Worm (Caenorhabditis elegans) whole organism, young adult: ENCODE data around the gene C36H8.1.

Experiments
- B0019.2 ChIP-seq: fragments of 200-800 bp; sonication (Bioruptor generic); conservative IDR thresholded peaks from 2 replicates; pipeline ENCODE4 v1.3.6; 2022; ENCODE audit warnings: missing genetic modification reagents, missing genetic modification characterization, missing compliant biosample characterization
- B0035.1 ChIP-seq: sonication (generic microtip); optimal IDR thresholded peaks from 2 replicates; lab custom pipeline; 2016; ENCODE audit warnings: missing genetic modification characterization, mild to moderate bottlenecking, missing compliant biosample characterization, missing genotype, missing genetic modification reagents
- B0261.1 ChIP-seq: sonication (generic microtip); optimal IDR thresholded peaks from 2 replicates; lab custom pipeline; 2016; ENCODE audit warnings: mild to moderate bottlenecking, missing genetic modification characterization, moderate library complexity, missing compliant biosample characterization
- B0336.3 ChIP-seq: fragments of 200-800 bp; sonication (Bioruptor generic); IDR thresholded peaks from 2 replicates; pipeline ENCODE4 v1.3.6; 2022; ENCODE audit warnings: missing genetic modification characterization, missing compliant biosample characterization
- C17E4.6 ChIP-seq: fragments of 200-800 bp; sonication (Bioruptor generic); IDR thresholded peaks from 2 replicates; pipeline ENCODE4 v1.3.6; 2022; ENCODE audit warnings: missing genetic modification reagents, missing genetic modification characterization, missing compliant biosample characterization
- D2030.7 ChIP-seq: fragments of 200-800 bp; sonication (Bioruptor generic); IDR thresholded peaks from 2 replicates; pipeline ENCODE4 v1.3.6; 2022; ENCODE audit warnings: missing genetic modification reagents, missing genetic modification characterization, missing compliant biosample characterization
- F10E7.11 ChIP-seq: sonication (generic microtip); optimal IDR thresholded peaks from 2 replicates; lab custom pipeline; 2017; ENCODE audit warnings: mild to moderate bottlenecking, missing genetic modification characterization, moderate library complexity, missing compliant biosample characterization
- F37B4.10 ChIP-seq: fragments of 200-800 bp; sonication (Bioruptor generic); IDR thresholded peaks from 2 replicates; pipeline ENCODE4 v1.3.6; 2022; ENCODE audit warnings: missing genetic modification characterization, missing compliant biosample characterization
- T07F8.4 ChIP-seq: sonication (generic microtip); optimal IDR thresholded peaks from 2 replicates; lab custom pipeline; 2016; ENCODE audit warnings: mild to moderate bottlenecking, missing genetic modification characterization, moderate library complexity, missing compliant biosample characterization
- Y53F4B.3 ChIP-seq: fragments of 200-800 bp; sonication (Bioruptor generic); IDR thresholded peaks from 2 replicates; pipeline ENCODE4 v1.3.6; 2022; ENCODE audit warnings: missing genetic modification reagents, missing genetic modification characterization, missing compliant biosample characterization
- ZK185.1 ChIP-seq: sonication (generic microtip); optimal IDR thresholded peaks from 2 replicates; lab custom pipeline; 2016; ENCODE audit warnings: mild to moderate bottlenecking, missing genetic modification characterization, missing compliant biosample characterization; ENCODE audit not compliant: poor library complexity, severe bottlenecking
- ama-1 ChIP-seq, 3 experiments: fragments of 150-350 bp in 1 of 3; sonication (generic microtip) in 2 of 3; optimal IDR thresholded peaks; 2 replicates each; lab custom pipeline; 2014 to 2018; ENCODE audit warnings: missing biosample characterization in 2 of 3, missing genetic modification characterization in 2 of 3, missing genetic modification reagents in 2 of 3
- atf-7 ChIP-seq: sonication (generic microtip); optimal IDR thresholded peaks from 2 replicates; lab custom pipeline; 2017; ENCODE audit warnings: mild to moderate bottlenecking, missing genetic modification characterization, missing compliant biosample characterization
- ccch-3 ChIP-seq: fragments of 200-800 bp; sonication (Bioruptor generic); optimal IDR thresholded peaks from 2 replicates; lab custom pipeline; 2018; ENCODE audit warnings: mild to moderate bottlenecking, missing genetic modification characterization, missing compliant biosample characterization
- ceh-79 ChIP-seq: sonication (generic microtip); optimal IDR thresholded peaks from 2 replicates; lab custom pipeline; 2017; ENCODE audit warnings: mild to moderate bottlenecking, missing genetic modification characterization, missing compliant biosample characterization
- dpl-1 ChIP-seq: fragments of 150-350 bp; optimal IDR thresholded peaks from 2 replicates; lab custom pipeline; 2014; ENCODE audit warnings: missing biosample characterization, missing genetic modification reagents, missing genetic modification characterization
- egl-18 ChIP-seq: fragments of 200-800 bp; sonication (Bioruptor generic); IDR thresholded peaks from 2 replicates; pipeline ENCODE4 v1.3.6; 2022; ENCODE audit warnings: missing genetic modification reagents, missing genetic modification characterization, missing compliant biosample characterization
- ekl-4 ChIP-seq: fragments of 200-800 bp; sonication (Bioruptor generic); IDR thresholded peaks from 2 replicates; pipeline ENCODE4 v1.3.6; 2022; ENCODE audit warnings: missing genetic modification reagents, missing genetic modification characterization, missing compliant biosample characterization
- fkh-3 ChIP-seq: sonication (generic microtip); optimal IDR thresholded peaks from 2 replicates; lab custom pipeline; 2016; ENCODE audit warnings: mild to moderate bottlenecking, missing genetic modification characterization, missing compliant biosample characterization
- hlh-12 ChIP-seq: sonication (generic microtip); optimal IDR thresholded peaks from 2 replicates; lab custom pipeline; 2016; ENCODE audit warnings: missing genetic modification characterization, missing compliant biosample characterization
- hmg-1.2 ChIP-seq: fragments of 200-800 bp; sonication (Bioruptor generic); IDR thresholded peaks from 2 replicates; pipeline ENCODE4 v1.3.6; 2022; ENCODE audit warnings: missing genetic modification reagents, missing genetic modification characterization, missing compliant biosample characterization
- hmg-20 ChIP-seq: fragments of 200-800 bp; sonication (Bioruptor generic); IDR thresholded peaks from 2 replicates; pipeline ENCODE4 v1.3.6; 2022; ENCODE audit warnings: missing genetic modification reagents, missing genetic modification characterization, missing compliant biosample characterization
- let-526 ChIP-seq: fragments of 200-800 bp; sonication (Bioruptor generic); IDR thresholded peaks from 2 replicates; pipeline ENCODE4 v1.3.6; 2022; ENCODE audit warnings: missing genetic modification reagents, missing genetic modification characterization, missing compliant biosample characterization
- let-607 ChIP-seq, 2 experiments: fragments of 200-800 bp in 1 of 2; sonication (Bioruptor generic) in 1 of 2; sonication (generic microtip) in 1 of 2; optimal IDR thresholded peaks; 2 replicates each; lab custom pipeline; 2016 to 2018; ENCODE audit warnings: mild to moderate bottlenecking in 2 of 2, missing compliant biosample characterization in 2 of 2, missing genetic modification characterization in 2 of 2, moderate library complexity in 2 of 2, missing genotype in 1 of 2
- lin-26 ChIP-seq: fragments of 200-800 bp; sonication (Bioruptor generic); IDR thresholded peaks from 2 replicates; pipeline ENCODE4 v1.3.6; 2022; ENCODE audit warnings: missing genetic modification reagents, missing genetic modification characterization, missing compliant biosample characterization
- lin-40 ChIP-seq: sonication (generic microtip); optimal IDR thresholded peaks from 2 replicates; lab custom pipeline; 2016; ENCODE audit warnings: missing genetic modification characterization, mild to moderate bottlenecking, missing compliant biosample characterization, missing genotype, missing genetic modification reagents
- lir-1 ChIP-seq: fragments of 200-800 bp; sonication (Bioruptor generic); conservative IDR thresholded peaks from 2 replicates; pipeline ENCODE4 v1.3.6; 2022; ENCODE audit warnings: missing genetic modification reagents, missing genetic modification characterization, missing compliant biosample characterization
- madf-3 ChIP-seq: fragments of 200-800 bp; sonication (Bioruptor generic); IDR thresholded peaks from 2 replicates; pipeline ENCODE4 v1.3.6; 2022; ENCODE audit warnings: missing genetic modification reagents, missing genetic modification characterization, missing compliant biosample characterization
- nfyb-1 ChIP-seq: fragments of 200-800 bp; sonication (Bioruptor generic); IDR thresholded peaks from 2 replicates; pipeline ENCODE4 v1.3.6; 2022; ENCODE audit warnings: missing genetic modification reagents, missing genetic modification characterization, missing compliant biosample characterization
- nhr-120 ChIP-seq: fragments of 200-800 bp; sonication (Bioruptor generic); IDR thresholded peaks from 2 replicates; pipeline ENCODE4 v1.3.6; 2022; ENCODE audit warnings: missing genetic modification characterization, missing compliant biosample characterization
- nhr-179 ChIP-seq: sonication (generic microtip); optimal IDR thresholded peaks from 2 replicates; lab custom pipeline; 2016; ENCODE audit warnings: mild to moderate bottlenecking, missing genetic modification characterization, missing compliant biosample characterization
- rcor-1 ChIP-seq: fragments of 200-800 bp; sonication (Bioruptor generic); IDR thresholded peaks from 2 replicates; pipeline ENCODE4 v1.3.6; 2022; ENCODE audit warnings: missing genetic modification reagents, missing genetic modification characterization, missing compliant biosample characterization
- snpc-4 ChIP-seq, 5 experiments: fragments of 150-350 bp in 1 of 5; sonication (generic microtip) in 4 of 5; optimal IDR thresholded peaks; 2 replicates each; lab custom pipeline; 2014 to 2018; ENCODE audit warnings: missing genetic modification characterization in 5 of 5, missing biosample characterization in 3 of 5, antibody characterized with exemption in 2 of 5, mild to moderate bottlenecking in 2 of 5, missing compliant biosample characterization in 2 of 5, missing genotype in 2 of 5, moderate library complexity in 2 of 5, missing genetic modification reagents in 1 of 5
- sptf-2 ChIP-seq: fragments of 200-800 bp; sonication (Bioruptor generic); optimal IDR thresholded peaks from 2 replicates; lab custom pipeline; 2018; ENCODE audit warnings: mild to moderate bottlenecking, missing genetic modification characterization, missing compliant biosample characterization
- tbx-9 ChIP-seq: sonication (generic microtip); optimal IDR thresholded peaks from 2 replicates; lab custom pipeline; 2016; ENCODE audit warnings: borderline replicate concordance, missing genetic modification characterization, inconsistent platforms, missing compliant biosample characterization
- ztf-25 ChIP-seq: fragments of 200-800 bp; sonication (Bioruptor generic); IDR thresholded peaks from 2 replicates; pipeline ENCODE4 v1.3.6; 2022; ENCODE audit warnings: missing genetic modification reagents, missing genetic modification characterization, missing compliant biosample characterization
- ztf-26 ChIP-seq: sonication (generic microtip); optimal IDR thresholded peaks from 2 replicates; lab custom pipeline; 2017; ENCODE audit warnings: missing genetic modification characterization, missing compliant biosample characterization
- ztf-28 ChIP-seq: fragments of 200-800 bp; sonication (Bioruptor generic); IDR thresholded peaks from 2 replicates; pipeline ENCODE4 v1.3.6; 2022; ENCODE audit warnings: missing genetic modification reagents, missing genetic modification characterization, missing compliant biosample characterization

The C36H8.1 gene

ce11 chrIV:12755641-12756040 lies 11.0 kb upstream of the C36H8.1 start:
- TF ChIP-seq C17E4.6 (GFP tag; lab: Robert Waterston, UW) (no peak), B0035.1 (tag; lab: Kevin White, UChicago) (no peak), ccch-3 (no peak), tbx-9 (tag; lab: Kevin White, UChicago) (no peak), lir-1 (GFP tag; lab: Robert Waterston, UW) (no peak), rcor-1 (GFP tag; lab: Robert Waterston, UW) (no peak), let-607 (tag; optimal IDR thresholded peaks at IDR 0.05; lab: Kevin White, UChicago) (no peak), ztf-25 (GFP tag; lab: Robert Waterston, UW) (no peak), dpl-1 (GFP tag; lab: Kevin White, UChicago) (no peak), ceh-79 (tag; lab: Kevin White, UChicago) (no peak), nhr-120 (GFP tag; lab: Robert Waterston, UW) (no peak), ZK185.1 (tag; lab: Kevin White, UChicago) (no peak), let-526 (GFP tag; lab: Robert Waterston, UW) (no peak), D2030.7 (GFP tag; lab: Robert Waterston, UW) (no peak), ztf-28 (GFP tag; lab: Robert Waterston, UW) (no peak), B0261.1 (no peak), lin-26 (GFP tag; lab: Robert Waterston, UW) (no peak), hmg-20 (GFP tag; lab: Robert Waterston, UW) (no peak), nhr-179 (tag; lab: Kevin White, UChicago) (no peak)

DNA sequence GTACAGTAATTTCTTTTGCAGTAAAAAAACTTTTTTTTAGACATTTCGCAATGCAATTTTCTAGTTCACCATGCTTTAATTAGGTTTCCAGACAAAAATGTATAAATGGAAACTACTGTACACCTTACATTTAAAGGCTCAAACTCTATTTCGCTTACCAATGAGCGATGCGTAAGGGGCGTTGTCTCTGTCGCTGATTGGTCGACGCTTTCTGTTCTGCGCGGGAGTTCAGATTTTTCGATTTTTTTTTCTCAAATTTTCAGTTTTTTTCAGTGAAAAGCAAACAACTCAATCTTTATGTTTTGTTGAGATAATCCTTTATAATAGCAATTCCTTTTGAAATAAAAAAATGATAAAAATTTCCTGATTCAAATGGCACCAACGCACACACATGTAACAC lies 9.6 kb upstream of the C36H8.1 start:
- TF ChIP-seq B0336.3, result no peak
- TF ChIP-seq lin-40 (tag; lab: Kevin White, UChicago), result no peak
- TF ChIP-seq egl-18, result no peak
- TF ChIP-seq ztf-28 (GFP tag; lab: Robert Waterston, UW), result no peak
- no peak for TF ChIP-seq F37B4.10 (GFP tag; lab: Robert Waterston, UW)
- no peak for TF ChIP-seq Y53F4B.3 (GFP tag; lab: Robert Waterston, UW)
- TF ChIP-seq ztf-26 (tag; lab: Kevin White, UChicago), result no peak
- TF ChIP-seq ama-1 (optimal IDR thresholded peaks at IDR 0.05; lab: Kevin White, UChicago), result no peak
- peak in 1 of 2 experiments; percentile 38 for TF ChIP-seq ama-1 (GFP tag; optimal IDR thresholded peaks at IDR 0.05; lab: Kevin White, UChicago)
- no peak for TF ChIP-seq B0019.2 (GFP tag; lab: Robert Waterston, UW)
- no peak for TF ChIP-seq fkh-3 (tag; lab: Kevin White, UChicago)
- no peak for TF ChIP-seq atf-7 (tag; lab: Kevin White, UChicago)
- TF ChIP-seq nfyb-1, result peak; percentile 82
- TF ChIP-seq ekl-4 (GFP tag; lab: Robert Waterston, UW), result no peak

DNA sequence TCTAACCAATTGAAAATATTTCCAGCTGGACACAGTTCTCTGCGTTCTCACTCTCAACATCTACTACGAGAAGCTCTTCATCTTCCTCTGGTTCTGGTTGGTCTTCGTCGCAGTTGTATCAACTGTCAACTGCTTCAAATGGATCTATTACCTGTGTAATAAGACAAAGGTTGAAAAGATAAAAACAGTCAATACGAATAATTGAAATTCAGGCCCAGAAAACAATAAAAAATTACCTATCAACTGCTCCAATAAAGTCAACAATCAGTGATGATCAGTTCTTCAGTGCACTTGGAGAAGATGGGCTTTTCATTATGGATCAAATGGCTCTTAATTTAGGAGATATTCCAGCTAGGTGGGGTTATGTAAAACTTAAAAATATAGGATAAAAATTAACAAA lies 4.1 kb upstream of the C36H8.1 start:
- no peak for TF ChIP-seq nhr-120 (GFP tag; lab: Robert Waterston, UW)
- TF ChIP-seq C17E4.6 (GFP tag; lab: Robert Waterston, UW), result no peak
- no peak for TF ChIP-seq sptf-2
- no peak for TF ChIP-seq madf-3 (GFP tag; lab: Robert Waterston, UW)
- TF ChIP-seq T07F8.4 (tag; lab: Kevin White, UChicago), result no peak
- TF ChIP-seq F10E7.11 (tag; lab: Kevin White, UChicago), result no peak
- no peak for TF ChIP-seq fkh-3 (tag; lab: Kevin White, UChicago)
- no peak for TF ChIP-seq snpc-4 (GFP tag; optimal IDR thresholded peaks at IDR 0.05; lab: Kevin White, UChicago)
- TF ChIP-seq snpc-4 (tag; optimal IDR thresholded peaks at IDR 0.05; lab: Kevin White, UChicago), result no peak
- TF ChIP-seq hmg-1.2 (GFP tag; lab: Robert Waterston, UW), result no peak
- no peak for TF ChIP-seq hlh-12 (tag; lab: Kevin White, UChicago)
- TF ChIP-seq Y53F4B.3 (GFP tag; lab: Robert Waterston, UW), result no peak
- TF ChIP-seq, all 124 proteins: peak for 0
